Fruit fly (Drosophila melanogaster): ENCODE data around the gene CG33268.

The CG33268 gene

DNA sequence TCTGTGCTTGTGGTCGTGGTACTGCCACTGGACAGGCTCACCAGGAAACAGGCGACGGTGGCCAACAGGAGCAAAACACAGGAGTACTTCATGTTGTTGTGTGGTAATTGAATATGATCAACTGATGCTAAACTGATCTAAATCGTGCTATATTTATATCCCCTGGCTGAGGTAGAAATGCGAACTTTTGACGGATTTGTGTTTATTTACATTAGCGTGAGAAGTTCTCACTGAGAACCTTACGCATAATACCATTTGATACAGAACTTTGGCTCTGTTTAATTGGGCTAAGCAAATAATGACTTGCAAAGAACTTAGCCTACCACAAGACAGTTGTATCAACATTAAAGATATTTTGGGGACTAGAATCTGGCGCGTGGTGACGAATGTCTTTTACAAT, at the start of gene CG33268:
Gene CG33268, minus strand, starts transcription at position 101 of the 400 bp plus-strand sequence.
- TF ChIP-seq CG9948 (tag; optimal IDR thresholded peaks at IDR 0.05) (no peak), CG8159 (tag; optimal IDR thresholded peaks at IDR 0.05) (no peak), D1 (tag; optimal IDR thresholded peaks at IDR 0.05) (no peak), gl (tag; optimal IDR thresholded peaks at IDR 0.05) (no peak), CG17806 (tag; optimal IDR thresholded peaks at IDR 0.05) (no peak), CG32121 (GFP tag; IDR thresholded peaks at IDR 0.05) (no peak)

DNA sequence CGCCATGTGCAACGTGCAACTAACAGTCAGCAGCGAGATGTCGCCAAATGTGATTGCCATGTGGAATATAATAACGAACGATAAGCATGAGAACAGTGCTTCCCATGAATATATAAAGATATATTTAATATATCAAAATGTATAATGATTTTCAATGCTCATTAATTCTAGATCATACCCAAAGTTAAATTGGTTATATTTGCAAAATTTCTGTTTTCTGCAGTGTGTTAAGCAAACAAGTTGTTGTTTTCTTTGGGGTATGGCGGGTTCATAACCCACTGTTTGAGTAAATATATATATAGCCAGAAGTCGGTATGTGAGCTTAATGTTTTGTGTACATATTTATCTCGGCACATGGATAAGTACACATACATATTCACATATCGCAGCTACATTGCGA, 45.8 kb upstream of the CG33268 start:
- TF ChIP-seq CG4496 (GFP tag; IDR thresholded peaks at IDR 0.05) (peak; percentile 60; the same call in 1 of the 3 replicates), rn (GFP tag; IDR thresholded peaks at IDR 0.05) (no peak), CG8159 (tag; optimal IDR thresholded peaks at IDR 0.05) (peak; percentile 47), CG17806 (tag; optimal IDR thresholded peaks at IDR 0.05) (no peak), CG32121 (GFP tag; IDR thresholded peaks at IDR 0.05) (peak; percentile 51), Ets98B (GFP tag; IDR thresholded peaks at IDR 0.05) (peak; percentile 31; the same call in 1 of the 2 replicates)

DNA sequence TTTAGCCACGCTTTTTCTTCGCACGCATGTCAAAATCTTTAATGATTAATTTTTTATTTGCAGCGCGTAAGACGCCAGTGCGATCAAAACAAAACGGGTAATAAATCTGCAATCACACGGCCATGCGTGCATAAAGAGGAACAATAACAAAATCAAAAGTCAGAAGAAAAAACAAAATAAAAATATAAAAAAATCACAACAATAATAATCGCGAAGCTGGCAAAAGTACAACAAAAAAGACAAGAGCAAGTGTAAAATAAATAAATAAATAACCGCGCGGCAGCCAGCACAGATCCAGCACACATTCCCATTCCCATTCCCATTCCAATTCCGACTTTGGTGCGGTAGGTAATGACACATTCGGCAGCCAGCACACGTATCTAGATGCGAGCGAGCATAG, 43.5 kb upstream of the CG33268 start:
- TF ChIP-seq Ets98B (GFP tag; IDR thresholded peaks at IDR 0.05) (peak; percentile 54), CG4496 (GFP tag; IDR thresholded peaks at IDR 0.05) (peak; percentile 83), Pif1A (GFP tag; optimal IDR thresholded peaks at IDR 0.05) (peak; percentile 44), Snoo (tag; optimal IDR thresholded peaks at IDR 0.05) (no peak), CG8159 (tag; optimal IDR thresholded peaks at IDR 0.05) (peak; percentile 50), CG32121 (GFP tag; IDR thresholded peaks at IDR 0.05) (peak; percentile 58), CG17806 (tag; optimal IDR thresholded peaks at IDR 0.05) (peak; percentile 48), EcR (GFP tag; optimal IDR thresholded peaks at IDR 0.05) (no peak), fd96Ca (GFP tag; IDR thresholded peaks at IDR 0.05) (no peak; the same call in 1 of the 3 replicates), CG8301 (tag; optimal IDR thresholded peaks at IDR 0.05) (peak; percentile 66), CG10348 (GFP tag; IDR thresholded peaks at IDR 0.05) (no peak), CG13204 (GFP tag; optimal IDR thresholded peaks at IDR 0.05) (peak; percentile 71), CG9948 (tag; optimal IDR thresholded peaks at IDR 0.05) (peak; percentile 24), CG34367 (tag; optimal IDR thresholded peaks at IDR 0.05) (peak; percentile 73), Pif1B (GFP tag; optimal IDR thresholded peaks at IDR 0.05) (peak; percentile 56), CG12605 (GFP tag; IDR thresholded peaks at IDR 0.05) (peak; percentile 94), D1 (tag; optimal IDR thresholded peaks at IDR 0.05) (no peak), rn (GFP tag; IDR thresholded peaks at IDR 0.05) (no peak), gl (tag; optimal IDR thresholded peaks at IDR 0.05) (peak; percentile 69), CG15710 (tag; optimal IDR thresholded peaks at IDR 0.05) (peak; percentile 64), CG14655 (GFP tag; optimal IDR thresholded peaks at IDR 0.05) (peak; percentile 80)

- TF ChIP-seq Ets98B (GFP tag; IDR thresholded peaks at IDR 0.05), result no peak
- TF ChIP-seq CG14655 (GFP tag; optimal IDR thresholded peaks at IDR 0.05), result no peak
- no peak for TF ChIP-seq fd96Ca (GFP tag; IDR thresholded peaks at IDR 0.05)
- no peak for TF ChIP-seq CG34367 (tag; optimal IDR thresholded peaks at IDR 0.05)
- TF ChIP-seq CG13204 (GFP tag; optimal IDR thresholded peaks at IDR 0.05), result no peak
- no peak for TF ChIP-seq Snoo (tag; optimal IDR thresholded peaks at IDR 0.05)
- no peak for TF ChIP-seq CG32121 (GFP tag; IDR thresholded peaks at IDR 0.05)
- no peak for TF ChIP-seq CG4496 (GFP tag; IDR thresholded peaks at IDR 0.05)
- TF ChIP-seq CG8301 (tag; optimal IDR thresholded peaks at IDR 0.05), result no peak
These were observed 40.1 kb upstream of the CG33268 start, which contains the start of gene CG32091 for dm6 chr3L:11631092-11631491. Gene CG32091, plus strand, starts transcription at chr3L:11631392.

DNA sequence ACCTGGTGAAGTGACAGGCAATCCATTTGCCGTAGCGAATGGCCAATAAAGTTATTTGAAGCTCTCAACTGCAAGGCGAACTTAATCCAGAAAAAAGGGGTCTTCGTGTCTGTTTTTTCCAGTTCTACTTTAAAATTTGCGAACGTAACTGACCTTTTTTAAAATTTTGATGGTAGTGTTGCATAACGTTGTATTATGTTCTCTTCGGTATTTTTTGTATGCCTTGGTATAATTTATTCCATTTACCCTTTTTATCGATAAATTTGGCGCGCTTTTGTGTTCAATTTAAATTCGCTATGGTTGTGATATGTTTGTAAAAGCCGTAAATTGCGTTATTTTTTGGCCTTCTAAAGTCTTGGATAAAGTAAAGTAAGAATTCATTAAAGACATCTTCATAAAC, 39.7 kb upstream of the CG33268 start:
- TF ChIP-seq CG12605 (GFP tag; IDR thresholded peaks at IDR 0.05) (no peak), CG15710 (tag; optimal IDR thresholded peaks at IDR 0.05) (no peak), CG32121 (GFP tag; IDR thresholded peaks at IDR 0.05) (no peak), EcR (GFP tag; optimal IDR thresholded peaks at IDR 0.05) (no peak), CG8301 (tag; optimal IDR thresholded peaks at IDR 0.05) (no peak), CG9948 (tag; optimal IDR thresholded peaks at IDR 0.05) (no peak), CG13204 (GFP tag; optimal IDR thresholded peaks at IDR 0.05) (no peak), Pif1B (GFP tag; optimal IDR thresholded peaks at IDR 0.05) (no peak), rn (GFP tag; IDR thresholded peaks at IDR 0.05) (no peak), Snoo (tag; optimal IDR thresholded peaks at IDR 0.05) (no peak), CG10348 (GFP tag; IDR thresholded peaks at IDR 0.05) (no peak), CG8159 (tag; optimal IDR thresholded peaks at IDR 0.05) (no peak), CG4496 (GFP tag; IDR thresholded peaks at IDR 0.05) (no peak), Ets98B (GFP tag; IDR thresholded peaks at IDR 0.05) (no peak)

DNA sequence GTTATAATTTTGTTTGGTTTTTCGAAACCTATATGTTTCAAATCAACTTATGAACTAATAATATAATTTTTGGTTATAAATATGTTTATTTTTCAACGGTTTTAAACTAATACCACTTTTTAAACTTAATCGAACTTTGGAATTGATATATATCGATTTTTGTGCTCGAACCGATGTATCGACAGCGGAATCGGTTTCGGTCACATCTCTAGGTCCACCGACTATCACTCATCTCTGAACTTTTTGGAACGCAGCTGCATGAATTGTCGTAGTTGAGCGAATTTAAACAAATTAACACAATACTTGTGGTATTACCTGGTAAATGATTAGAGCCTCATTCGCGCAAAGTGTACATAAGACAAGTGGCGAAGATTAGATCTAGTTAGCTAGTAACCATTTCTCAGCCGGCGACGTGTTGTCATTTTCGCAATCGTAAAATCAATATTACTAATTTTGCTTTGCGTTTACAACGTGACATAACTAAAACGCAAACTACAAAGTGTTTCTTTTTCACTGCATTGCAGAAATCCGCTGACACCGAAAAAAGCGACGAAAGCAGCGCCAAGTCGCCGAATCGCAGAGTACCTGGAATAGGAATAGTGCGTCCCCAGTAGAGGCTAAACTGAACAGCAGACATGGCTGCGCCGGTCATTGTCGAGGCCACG, 36.9 kb upstream of the CG33268 start, which contains the start of gene Apt1:
Gene Apt1, plus strand, starts transcription at position 219 of the 665 bp plus-strand sequence.
- no peak for TF ChIP-seq CG10348 (GFP tag; IDR thresholded peaks at IDR 0.05)
- TF ChIP-seq CG4496 (GFP tag; IDR thresholded peaks at IDR 0.05), result peak; percentile 52; the same call in 2 of the 3 replicates

All from whole organism, pupa.